Worm (Caenorhabditis elegans): Measurements from ENCODE around the gene srh-23.
A peak's percentile ranks its signal among the peaks of the same experiment; 100 is the strongest.

Gene srh-23

ce11 chrV:4889976-4890479 is 30.9 kb upstream of the srh-23 start, which contains the start of gene T19H12.2 (continued):
- TF ChIP-seq dox-1 (GFP tag; IDR thresholded peaks at IDR 0.05) = peak; percentile 95
- no peak for TF ChIP-seq ZK185.1 (tag; optimal IDR thresholded peaks at IDR 0.05; ENCODE audit: poor library complexity, severe bottlenecking)
- TF ChIP-seq egrh-3 (GFP tag; IDR thresholded peaks at IDR 0.05) = no peak
- peak; percentile 41 for TF ChIP-seq hrde-1 (tag; optimal IDR thresholded peaks at IDR 0.05; ENCODE audit: borderline replicate concordance)
- peak; percentile 50; the same call in 1 of the 2 replicates for TF ChIP-seq Y67H2A.10 (GFP tag; conservative IDR thresholded peaks at IDR 0.05)
- TF ChIP-seq bed-2 (GFP tag; IDR thresholded peaks at IDR 0.05) = 0 out of 2 replicates have a peak, but pooled peaks have one; percentile 11
- no peak for TF ChIP-seq lin-40 (tag; optimal IDR thresholded peaks at IDR 0.05)
- TF ChIP-seq cebp-2 (GFP tag; IDR thresholded peaks at IDR 0.05) = no peak
- no peak for TF ChIP-seq F57C9.4 (tag; optimal IDR thresholded peaks at IDR 0.05)
- TF ChIP-seq nfya-1 (tag; optimal IDR thresholded peaks at IDR 0.05; ENCODE audit: borderline replicate concordance, insufficient read depth) = no peak
- TF ChIP-seq Y53G8AR.9 (GFP tag; conservative IDR thresholded peaks at IDR 0.05) = peak; percentile 78
- TF ChIP-seq F49E8.2 (tag; optimal IDR thresholded peaks at IDR 0.05; ENCODE audit: insufficient read depth) = peak; percentile 91
- TF ChIP-seq nhr-179 (tag; optimal IDR thresholded peaks at IDR 0.05) = no peak
- no peak for TF ChIP-seq attf-5 (GFP tag; optimal IDR thresholded peaks at IDR 0.05)
- TF ChIP-seq somi-1 (GFP tag; optimal IDR thresholded peaks at IDR 0.05) = no peak
- peak; percentile 100 for TF ChIP-seq madf-8 (GFP tag; conservative IDR thresholded peaks at IDR 0.05)
- TF ChIP-seq ztf-28 (GFP tag; IDR thresholded peaks at IDR 0.05) = peak; percentile 94
- no peak for TF ChIP-seq sptf-2 (GFP tag; optimal IDR thresholded peaks at IDR 0.05)
- peak; percentile 98 for TF ChIP-seq D2030.7 (GFP tag; IDR thresholded peaks at IDR 0.05)
- TF ChIP-seq ceh-40 (GFP tag; IDR thresholded peaks at IDR 0.05) = no peak
- TF ChIP-seq bed-1 (GFP tag; IDR thresholded peaks at IDR 0.05) = no peak
- no peak for TF ChIP-seq B0035.1 (tag; optimal IDR thresholded peaks at IDR 0.05)
- no peak for TF ChIP-seq repo-1 (tag; optimal IDR thresholded peaks at IDR 0.05)
- TF ChIP-seq efl-1 (GFP tag; optimal IDR thresholded peaks at IDR 0.05) = peak; percentile 99
- TF ChIP-seq Y53F4B.3 (GFP tag; IDR thresholded peaks at IDR 0.05) = no peak
- peak; percentile 71; the same call in 1 of the 2 replicates for TF ChIP-seq lir-1 (GFP tag; conservative IDR thresholded peaks at IDR 0.05)
- TF ChIP-seq Y56A3A.18 (GFP tag; IDR thresholded peaks at IDR 0.05) = no peak
- no peak for TF ChIP-seq gei-17 (GFP tag; optimal IDR thresholded peaks at IDR 0.05)
- TF ChIP-seq snpc-3.4 (tag; optimal IDR thresholded peaks at IDR 0.05) = peak; percentile 93
- TF ChIP-seq pha-4 (tag; optimal IDR thresholded peaks at IDR 0.05) = no peak
- TF ChIP-seq K11D2.4 (GFP tag; IDR thresholded peaks at IDR 0.05) = no peak
- TF ChIP-seq atf-7 (tag; optimal IDR thresholded peaks at IDR 0.05) = no peak
- no peak for TF ChIP-seq F57A8.1 (GFP tag; optimal IDR thresholded peaks at IDR 0.05)
- TF ChIP-seq cebp-1 (GFP tag; IDR thresholded peaks at IDR 0.05) = no peak
- TF ChIP-seq cebp-1 (tag; optimal IDR thresholded peaks at IDR 0.05) = no peak
- TF ChIP-seq unc-130 (GFP tag; optimal IDR thresholded peaks at IDR 0.05) = peak; percentile 83
- TF ChIP-seq nhr-90 (tag; optimal IDR thresholded peaks at IDR 0.05) = no peak
- peak; percentile 97 for TF ChIP-seq mcd-1 (GFP tag; IDR thresholded peaks at IDR 0.05)
- no peak for TF ChIP-seq zim-3 (tag; optimal IDR thresholded peaks at IDR 0.05)
- no peak for TF ChIP-seq ceh-58 (GFP tag; IDR thresholded peaks at IDR 0.05)
- no peak for TF ChIP-seq zfh-2 (GFP tag; conservative IDR thresholded peaks at IDR 0.05)
- TF ChIP-seq ceh-27 (GFP tag; optimal IDR thresholded peaks at IDR 0.05) = no peak
- TF ChIP-seq lin-26 (GFP tag; IDR thresholded peaks at IDR 0.05) = peak; percentile 21; the same call in 1 of the 2 replicates
- TF ChIP-seq F33H1.4 (GFP tag; IDR thresholded peaks at IDR 0.05) = peak; percentile 92
- TF ChIP-seq pbrm-1 (GFP tag; IDR thresholded peaks at IDR 0.05) = peak; percentile 80
- no peak for TF ChIP-seq lag-1 (GFP tag; IDR thresholded peaks at IDR 0.05)
- TF ChIP-seq ztf-3 (GFP tag; optimal IDR thresholded peaks at IDR 0.05) = no peak
- TF ChIP-seq nfyb-1 (GFP tag; IDR thresholded peaks at IDR 0.05) = peak; percentile 59; the same call in 1 of the 2 replicates
